Fruit fly (Drosophila melanogaster): ENCODE results near the gene ssp6.

ssp6 gene

dm6 chr3L:6085157-6085556, 8.6 kb downstream of the ssp6 start:
- TF ChIP-seq CG8159 (tag; optimal IDR thresholded peaks at IDR 0.05) (peak; percentile 67), Snoo (tag; optimal IDR thresholded peaks at IDR 0.05) (no peak), CG32121 (GFP tag; IDR thresholded peaks at IDR 0.05) (no peak), Pif1A (GFP tag; optimal IDR thresholded peaks at IDR 0.05) (peak; percentile 57), fd96Ca (GFP tag; IDR thresholded peaks at IDR 0.05) (no peak), gl (tag; optimal IDR thresholded peaks at IDR 0.05) (no peak), CG4496 (GFP tag; IDR thresholded peaks at IDR 0.05) (no peak), CG34367 (tag; optimal IDR thresholded peaks at IDR 0.05) (peak; percentile 61), Ets98B (GFP tag; IDR thresholded peaks at IDR 0.05) (no peak), CG13204 (GFP tag; optimal IDR thresholded peaks at IDR 0.05) (peak; percentile 14), rn (GFP tag; IDR thresholded peaks at IDR 0.05) (no peak), CG9948 (tag; optimal IDR thresholded peaks at IDR 0.05) (peak; percentile 55), CG14655 (GFP tag; optimal IDR thresholded peaks at IDR 0.05) (peak; percentile 40), CG8301 (tag; optimal IDR thresholded peaks at IDR 0.05) (no peak), D1 (tag; optimal IDR thresholded peaks at IDR 0.05) (peak; percentile 34), Pif1B (GFP tag; optimal IDR thresholded peaks at IDR 0.05) (peak; percentile 74), CG15710 (tag; optimal IDR thresholded peaks at IDR 0.05) (peak; percentile 70), CG17806 (tag; optimal IDR thresholded peaks at IDR 0.05) (peak; percentile 31)

- TF ChIP-seq Ets98B (GFP tag; IDR thresholded peaks at IDR 0.05) (0 out of 2 replicates have a peak, but pooled peaks have one; percentile 8), CG34367 (tag; optimal IDR thresholded peaks at IDR 0.05) (no peak), Pif1B (GFP tag; optimal IDR thresholded peaks at IDR 0.05) (no peak), D1 (tag; optimal IDR thresholded peaks at IDR 0.05) (no peak), CG4496 (GFP tag; IDR thresholded peaks at IDR 0.05) (peak; percentile 44; the same call in 1 of the 3 replicates), CG10348 (GFP tag; IDR thresholded peaks at IDR 0.05) (0 out of 2 replicates have a peak, but pooled peaks have one; percentile 26), fd96Ca (GFP tag; IDR thresholded peaks at IDR 0.05) (no peak), Pif1A (GFP tag; optimal IDR thresholded peaks at IDR 0.05) (no peak), Snoo (tag; optimal IDR thresholded peaks at IDR 0.05) (no peak), CG14655 (GFP tag; optimal IDR thresholded peaks at IDR 0.05) (no peak), CG8159 (tag; optimal IDR thresholded peaks at IDR 0.05) (no peak), CG13204 (GFP tag; optimal IDR thresholded peaks at IDR 0.05) (no peak), CG12605 (GFP tag; IDR thresholded peaks at IDR 0.05) (0 out of 2 replicates have a peak, but pooled peaks have one; percentile 24), CG17806 (tag; optimal IDR thresholded peaks at IDR 0.05) (no peak), CG15710 (tag; optimal IDR thresholded peaks at IDR 0.05) (no peak), CG9948 (tag; optimal IDR thresholded peaks at IDR 0.05) (no peak), EcR (GFP tag; optimal IDR thresholded peaks at IDR 0.05) (no peak), CG8301 (tag; optimal IDR thresholded peaks at IDR 0.05) (no peak), gl (tag; optimal IDR thresholded peaks at IDR 0.05) (no peak)
These were observed 9.5 kb downstream of the ssp6 start for dm6 chr3L:6085988-6086387.

- no peak for TF ChIP-seq gl (tag; optimal IDR thresholded peaks at IDR 0.05)
- TF ChIP-seq CG13204 (GFP tag; optimal IDR thresholded peaks at IDR 0.05), result no peak
- no peak for TF ChIP-seq Ets98B (GFP tag; IDR thresholded peaks at IDR 0.05)
- no peak for TF ChIP-seq CG12605 (GFP tag; IDR thresholded peaks at IDR 0.05)
- no peak for TF ChIP-seq CG4496 (GFP tag; IDR thresholded peaks at IDR 0.05)
- TF ChIP-seq Pif1B (GFP tag; optimal IDR thresholded peaks at IDR 0.05), result no peak
- TF ChIP-seq D1 (tag; optimal IDR thresholded peaks at IDR 0.05), result no peak
- no peak for TF ChIP-seq CG10348 (GFP tag; IDR thresholded peaks at IDR 0.05)
- no peak for TF ChIP-seq CG9948 (tag; optimal IDR thresholded peaks at IDR 0.05)
- no peak for TF ChIP-seq Pif1A (GFP tag; optimal IDR thresholded peaks at IDR 0.05)
- no peak for TF ChIP-seq CG34367 (tag; optimal IDR thresholded peaks at IDR 0.05)
- no peak for TF ChIP-seq CG32121 (GFP tag; IDR thresholded peaks at IDR 0.05)
- no peak for TF ChIP-seq fd96Ca (GFP tag; IDR thresholded peaks at IDR 0.05)
- TF ChIP-seq EcR (GFP tag; optimal IDR thresholded peaks at IDR 0.05), result no peak
- TF ChIP-seq CG8301 (tag; optimal IDR thresholded peaks at IDR 0.05), result no peak
- no peak for TF ChIP-seq CG17806 (tag; optimal IDR thresholded peaks at IDR 0.05)
- TF ChIP-seq Snoo (tag; optimal IDR thresholded peaks at IDR 0.05), result no peak
These were observed 16.7 kb downstream of the ssp6 start, which contains the start of gene CG10469 for dm6 chr3L:6093213-6093612. CG10469 (minus strand) TSS chr3L:6093313.

dm6 chr3L:6094697-6095096, 18.2 kb downstream of the ssp6 start, which contains the start of the genes CG10467 and loj:
CG10467 (minus strand) TSS chr3L:6094747.
loj (plus strand) TSS chr3L:6094987.
- TF ChIP-seq CG8159 (tag; optimal IDR thresholded peaks at IDR 0.05) (peak; percentile 91), gl (tag; optimal IDR thresholded peaks at IDR 0.05) (peak; percentile 37), CG13204 (GFP tag; optimal IDR thresholded peaks at IDR 0.05) (no peak), D1 (tag; optimal IDR thresholded peaks at IDR 0.05) (peak; percentile 78), CG32121 (GFP tag; IDR thresholded peaks at IDR 0.05) (peak; percentile 86), CG17806 (tag; optimal IDR thresholded peaks at IDR 0.05) (peak; percentile 94), Snoo (tag; optimal IDR thresholded peaks at IDR 0.05) (peak; percentile 86), CG14655 (GFP tag; optimal IDR thresholded peaks at IDR 0.05) (peak; percentile 88), rn (GFP tag; IDR thresholded peaks at IDR 0.05) (peak; percentile 95), CG10348 (GFP tag; IDR thresholded peaks at IDR 0.05) (peak; percentile 87), Pif1A (GFP tag; optimal IDR thresholded peaks at IDR 0.05) (peak; percentile 74), fd96Ca (GFP tag; IDR thresholded peaks at IDR 0.05) (peak; percentile 87), EcR (GFP tag; optimal IDR thresholded peaks at IDR 0.05) (no peak), CG9948 (tag; optimal IDR thresholded peaks at IDR 0.05) (peak; percentile 94), CG15710 (tag; optimal IDR thresholded peaks at IDR 0.05) (peak; percentile 88), CG8301 (tag; optimal IDR thresholded peaks at IDR 0.05) (peak; percentile 82), CG34367 (tag; optimal IDR thresholded peaks at IDR 0.05) (peak; percentile 85), CG4496 (GFP tag; IDR thresholded peaks at IDR 0.05) (peak; percentile 96), Ets98B (GFP tag; IDR thresholded peaks at IDR 0.05) (peak; percentile 88), CG12605 (GFP tag; IDR thresholded peaks at IDR 0.05) (peak; percentile 81), Pif1B (GFP tag; optimal IDR thresholded peaks at IDR 0.05) (peak; percentile 72)

- no peak for TF ChIP-seq CG12605 (GFP tag; IDR thresholded peaks at IDR 0.05)
- no peak for TF ChIP-seq rn (GFP tag; IDR thresholded peaks at IDR 0.05)
- TF ChIP-seq CG32121 (GFP tag; IDR thresholded peaks at IDR 0.05), result no peak
- TF ChIP-seq gl (tag; optimal IDR thresholded peaks at IDR 0.05), result no peak
- no peak for TF ChIP-seq CG14655 (GFP tag; optimal IDR thresholded peaks at IDR 0.05)
- no peak for TF ChIP-seq CG17806 (tag; optimal IDR thresholded peaks at IDR 0.05)
- TF ChIP-seq CG8159 (tag; optimal IDR thresholded peaks at IDR 0.05), result no peak
- TF ChIP-seq CG4496 (GFP tag; IDR thresholded peaks at IDR 0.05), result no peak
- TF ChIP-seq Pif1B (GFP tag; optimal IDR thresholded peaks at IDR 0.05), result no peak
- TF ChIP-seq Snoo (tag; optimal IDR thresholded peaks at IDR 0.05), result no peak
- no peak for TF ChIP-seq D1 (tag; optimal IDR thresholded peaks at IDR 0.05)
- no peak for TF ChIP-seq CG13204 (GFP tag; optimal IDR thresholded peaks at IDR 0.05)
- no peak for TF ChIP-seq fd96Ca (GFP tag; IDR thresholded peaks at IDR 0.05)
- TF ChIP-seq CG9948 (tag; optimal IDR thresholded peaks at IDR 0.05), result no peak
- no peak for TF ChIP-seq CG34367 (tag; optimal IDR thresholded peaks at IDR 0.05)
- TF ChIP-seq CG8301 (tag; optimal IDR thresholded peaks at IDR 0.05), result no peak
- no peak for TF ChIP-seq CG10348 (GFP tag; IDR thresholded peaks at IDR 0.05)
- no peak for TF ChIP-seq CG15710 (tag; optimal IDR thresholded peaks at IDR 0.05)
- no peak for TF ChIP-seq Ets98B (GFP tag; IDR thresholded peaks at IDR 0.05)
These were observed 20.7 kb downstream of the ssp6 start, which contains the start of gene Ets65A for dm6 chr3L:6097270-6097669. Ets65A (plus strand) TSS chr3L:6097617.
